Worm (Caenorhabditis elegans): ENCODE measurements around the gene nlp-2.

Gene nlp-2

ce11 chrX:2382227-2382626 is 37.7 kb upstream of the nlp-2 start (continued):
- TF ChIP-seq lin-13 (GFP tag; optimal IDR thresholded peaks at IDR 0.05) (peak; percentile 24), nhr-6 (tag; optimal IDR thresholded peaks at IDR 0.05) (no peak), ama-1 (optimal IDR thresholded peaks at IDR 0.05) (no peak), aly-2 (tag; optimal IDR thresholded peaks at IDR 0.05) (no peak)

ce11 chrX:2381282-2381681 is 36.7 kb upstream of the nlp-2 start, which contains the start of gene F47G3.4:
TSS of gene F47G3.4 (plus strand) at chrX:2381582.
- TF ChIP-seq crh-2 (tag; optimal IDR thresholded peaks at IDR 0.05), result no peak
- TF ChIP-seq sem-4 (tag; optimal IDR thresholded peaks at IDR 0.05), result no peak
- no peak for TF ChIP-seq nhr-237 (tag; optimal IDR thresholded peaks at IDR 0.05)
- TF ChIP-seq mdl-1 (tag; optimal IDR thresholded peaks at IDR 0.05), result no peak
- no peak for TF ChIP-seq unc-39 (tag; optimal IDR thresholded peaks at IDR 0.05)
- TF ChIP-seq lin-39 (tag; optimal IDR thresholded peaks at IDR 0.05), result no peak
- no peak for TF ChIP-seq aly-2 (tag; optimal IDR thresholded peaks at IDR 0.05)
- no peak for TF ChIP-seq nhr-11 (tag; optimal IDR thresholded peaks at IDR 0.05)
- TF ChIP-seq ceh-16 (tag; optimal IDR thresholded peaks at IDR 0.05), result no peak
- TF ChIP-seq alr-1 (tag; optimal IDR thresholded peaks at IDR 0.05), result no peak
- no peak for TF ChIP-seq nhr-6 (tag; optimal IDR thresholded peaks at IDR 0.05)
- no peak for TF ChIP-seq ceh-82 (tag; optimal IDR thresholded peaks at IDR 0.05)
- TF ChIP-seq lin-13 (GFP tag; optimal IDR thresholded peaks at IDR 0.05), result no peak
- TF ChIP-seq snpc-4 (tag; optimal IDR thresholded peaks at IDR 0.05), result no peak
- TF ChIP-seq F13H6.1 (tag; optimal IDR thresholded peaks at IDR 0.05), result no peak
- TF ChIP-seq nhr-25 (tag; optimal IDR thresholded peaks at IDR 0.05), result no peak

ce11 chrX:2380818-2381217 is 36.3 kb upstream of the nlp-2 start:
- TF ChIP-seq mab-5 (tag; optimal IDR thresholded peaks at IDR 0.05) (no peak), nhr-129 (tag; optimal IDR thresholded peaks at IDR 0.05) (peak; percentile 43), nhr-25 (tag; optimal IDR thresholded peaks at IDR 0.05) (peak; percentile 9)

ce11 chrX:2375300-2376035 is 30.9 kb upstream of the nlp-2 start, which contains the start of gene F47G3.3:
TSS of gene F47G3.3 (plus strand) at chrX:2375985.
- TF ChIP-seq sma-9 (GFP tag; optimal IDR thresholded peaks at IDR 0.05) (no peak), sma-9 (tag; optimal IDR thresholded peaks at IDR 0.05) (no peak), blmp-1 (tag; optimal IDR thresholded peaks at IDR 0.05; ENCODE audit: insufficient read depth) (peak; percentile 48)

ce11 chrX:2372134-2372533 is 27.6 kb upstream of the nlp-2 start:
- TF ChIP-seq crh-2 (tag; optimal IDR thresholded peaks at IDR 0.05) (peak; percentile 7), fos-1 (tag; optimal IDR thresholded peaks at IDR 0.05) (peak; percentile 45), nhr-6 (tag; optimal IDR thresholded peaks at IDR 0.05) (no peak), nhr-129 (tag; optimal IDR thresholded peaks at IDR 0.05) (peak; percentile 17), skn-1 (tag; optimal IDR thresholded peaks at IDR 0.05) (no peak), snpc-4 (tag; optimal IDR thresholded peaks at IDR 0.05) (no peak), unc-55 (GFP tag; optimal IDR thresholded peaks at IDR 0.05) (no peak), gmeb-1 (tag; optimal IDR thresholded peaks at IDR 0.05) (peak; percentile 10)

ce11 chrX:2370655-2371054 is 26.1 kb upstream of the nlp-2 start:
- TF ChIP-seq ceh-16 (tag; optimal IDR thresholded peaks at IDR 0.05) (no peak), fos-1 (tag; optimal IDR thresholded peaks at IDR 0.05) (peak; percentile 77), crh-2 (tag; optimal IDR thresholded peaks at IDR 0.05) (peak; percentile 61), F13H6.1 (tag; optimal IDR thresholded peaks at IDR 0.05) (no peak)

ce11 chrX:2369073-2369472 is 24.5 kb upstream of the nlp-2 start:
- TF ChIP-seq fos-1 (tag; optimal IDR thresholded peaks at IDR 0.05), result peak; percentile 28
- no peak for TF ChIP-seq F13H6.1 (tag; optimal IDR thresholded peaks at IDR 0.05)
- TF ChIP-seq sma-9 (GFP tag; optimal IDR thresholded peaks at IDR 0.05), result no peak
- TF ChIP-seq sma-9 (tag; optimal IDR thresholded peaks at IDR 0.05), result no peak

Measured in whole organism, L2 larva.